Worm (Caenorhabditis elegans) whole organism, late embryonic: ENCODE data around the gene dmd-4.

Source experiments
- C08G9.2 ChIP-seq: sonication (generic microtip); optimal IDR thresholded peaks from 2 replicates; lab custom pipeline; 2016; ENCODE audit warnings: mild to moderate bottlenecking, missing genetic modification characterization, moderate library complexity, missing compliant biosample characterization
- C38D4.7 ChIP-seq: fragments of 200-800 bp; sonication (Bioruptor generic); optimal IDR thresholded peaks from 2 replicates; lab custom pipeline; 2018; ENCODE audit warnings: mild to moderate bottlenecking, missing genetic modification characterization, moderate library complexity, missing compliant biosample characterization
- F13H6.1 ChIP-seq: sonication (generic microtip); optimal IDR thresholded peaks from 2 replicates; lab custom pipeline; 2016; ENCODE audit warnings: missing genetic modification characterization, missing compliant biosample characterization
- K02D7.2 ChIP-seq: sonication (generic microtip); optimal IDR thresholded peaks from 2 replicates; lab custom pipeline; 2017; ENCODE audit warnings: mild to moderate bottlenecking, missing genetic modification characterization, missing compliant biosample characterization
- K09A11.1 ChIP-seq: sonication (generic microtip); optimal IDR thresholded peaks from 2 replicates; lab custom pipeline; 2017; ENCODE audit warnings: antibody characterized with exemption, mild to moderate bottlenecking, missing genetic modification characterization, missing compliant biosample characterization; ENCODE audit not compliant: insufficient read depth
- ahr-1 ChIP-seq: sonication (generic microtip); optimal IDR thresholded peaks from 2 replicates; lab custom pipeline; 2016; ENCODE audit warnings: missing genetic modification characterization, missing compliant biosample characterization
- ama-1 ChIP-seq: fragments of 150-350 bp; optimal IDR thresholded peaks from 2 replicates; lab custom pipeline; 2014
- ceh-14 ChIP-seq: sonication (generic microtip); optimal IDR thresholded peaks from 2 replicates; lab custom pipeline; 2016; ENCODE audit warnings: missing genotype, missing genetic modification characterization, missing compliant biosample characterization
- ceh-18 ChIP-seq: sonication (generic microtip); optimal IDR thresholded peaks from 2 replicates; lab custom pipeline; 2016; ENCODE audit warnings: missing genetic modification characterization, missing compliant biosample characterization
- ceh-22 ChIP-seq: sonication (generic microtip); optimal IDR thresholded peaks from 2 replicates; lab custom pipeline; 2017; ENCODE audit warnings: missing biosample characterization, missing genetic modification characterization
- ceh-24 ChIP-seq: sonication (generic microtip); optimal IDR thresholded peaks from 2 replicates; lab custom pipeline; 2016; ENCODE audit warnings: mild to moderate bottlenecking, missing genetic modification characterization, missing compliant biosample characterization
- ceh-45 ChIP-seq: fragments of 200-800 bp; sonication (Bioruptor generic); IDR thresholded peaks from 2 replicates; pipeline ENCODE4 v1.3.6; 2022; ENCODE audit warnings: missing genetic modification reagents, missing genetic modification characterization, missing compliant biosample characterization
- ceh-48 ChIP-seq: sonication (generic microtip); optimal IDR thresholded peaks from 2 replicates; lab custom pipeline; 2016; ENCODE audit warnings: missing genetic modification characterization, inconsistent platforms, missing compliant biosample characterization
- ceh-6 ChIP-seq: fragments of 200-800 bp; sonication (Bioruptor generic); optimal IDR thresholded peaks from 2 replicates; lab custom pipeline; 2018; ENCODE audit warnings: mild to moderate bottlenecking, missing genetic modification characterization, missing compliant biosample characterization
- ceh-9 ChIP-seq: sonication (generic microtip); optimal IDR thresholded peaks from 2 replicates; lab custom pipeline; 2016; ENCODE audit warnings: mild to moderate bottlenecking, missing genetic modification characterization, inconsistent platforms, missing compliant biosample characterization
- dmd-4 ChIP-seq: sonication (generic microtip); optimal IDR thresholded peaks from 2 replicates; lab custom pipeline; 2016; ENCODE audit warnings: borderline replicate concordance, missing genetic modification characterization, missing compliant biosample characterization
- elt-2 ChIP-seq: sonication (generic microtip); optimal IDR thresholded peaks from 2 replicates; lab custom pipeline; 2016; ENCODE audit warnings: missing genetic modification reagents, missing genetic modification characterization, missing compliant biosample characterization
- ets-4 ChIP-seq: sonication (generic microtip); optimal IDR thresholded peaks from 2 replicates; lab custom pipeline; 2016; ENCODE audit warnings: missing genetic modification characterization, missing compliant biosample characterization
- fax-1 ChIP-seq: sonication (generic microtip); optimal IDR thresholded peaks from 2 replicates; lab custom pipeline; 2016; ENCODE audit warnings: missing genotype, missing genetic modification characterization, missing compliant biosample characterization
- gmeb-2 ChIP-seq: sonication (generic microtip); optimal IDR thresholded peaks from 2 replicates; lab custom pipeline; 2016; ENCODE audit warnings: missing genetic modification characterization, inconsistent platforms, missing compliant biosample characterization
- hlh-15 ChIP-seq: sonication (generic microtip); optimal IDR thresholded peaks from 2 replicates; lab custom pipeline; 2016; ENCODE audit warnings: missing genetic modification characterization, missing compliant biosample characterization
- hlh-30 ChIP-seq: sonication (generic microtip); optimal IDR thresholded peaks from 2 replicates; lab custom pipeline; 2017; ENCODE audit warnings: antibody characterized with exemption, missing genetic modification characterization, missing compliant biosample characterization; ENCODE audit not compliant: insufficient read depth
- hlh-6 ChIP-seq: sonication (generic microtip); optimal IDR thresholded peaks from 2 replicates; lab custom pipeline; 2016; ENCODE audit warnings: missing genotype, missing genetic modification characterization, missing compliant biosample characterization
- hlh-8 ChIP-seq: sonication (generic microtip); optimal IDR thresholded peaks from 2 replicates; lab custom pipeline; 2016; ENCODE audit warnings: missing genotype, missing genetic modification characterization, missing compliant biosample characterization
- lim-6 ChIP-seq: sonication (generic microtip); optimal IDR thresholded peaks from 2 replicates; lab custom pipeline; 2016; ENCODE audit warnings: missing genetic modification characterization, missing compliant biosample characterization
- lin-11 ChIP-seq: fragments of 200-800 bp; sonication (Bioruptor generic); optimal IDR thresholded peaks from 2 replicates; lab custom pipeline; 2018; ENCODE audit warnings: mild to moderate bottlenecking, missing genetic modification characterization, missing compliant biosample characterization
- nhr-11 ChIP-seq: fragments of 150-350 bp; optimal IDR thresholded peaks from 2 replicates; lab custom pipeline; 2014; ENCODE audit warnings: missing biosample characterization, missing genetic modification characterization
- nhr-232 ChIP-seq: sonication (generic microtip); optimal IDR thresholded peaks from 2 replicates; lab custom pipeline; 2016; ENCODE audit warnings: missing genetic modification characterization, missing compliant biosample characterization
- npax-4 ChIP-seq: sonication (generic microtip); optimal IDR thresholded peaks from 2 replicates; lab custom pipeline; 2016; ENCODE audit warnings: missing genetic modification characterization, missing compliant biosample characterization
- pag-3 ChIP-seq: sonication (generic microtip); optimal IDR thresholded peaks from 2 replicates; lab custom pipeline; 2016; ENCODE audit warnings: missing compliant biosample characterization, missing genetic modification characterization, borderline replicate concordance
- pha-4 ChIP-seq: fragments of 150-350 bp; optimal IDR thresholded peaks from 2 replicates; lab custom pipeline; 2018; ENCODE audit warnings: missing biosample characterization, missing genetic modification reagents, missing genetic modification characterization
- pros-1 ChIP-seq: fragments of 150-350 bp; optimal IDR thresholded peaks from 2 replicates; lab custom pipeline; 2014; ENCODE audit warnings: missing biosample characterization, missing genetic modification reagents, missing genetic modification characterization
- ref-2 ChIP-seq: sonication (generic microtip); optimal IDR thresholded peaks from 2 replicates; lab custom pipeline; 2016; ENCODE audit warnings: missing genetic modification characterization, missing compliant biosample characterization
- rnt-1 ChIP-seq: sonication (generic microtip); optimal IDR thresholded peaks from 2 replicates; lab custom pipeline; 2016; ENCODE audit warnings: missing genetic modification characterization, missing compliant biosample characterization
- syd-9 ChIP-seq: sonication (generic microtip); optimal IDR thresholded peaks from 2 replicates; lab custom pipeline; 2016; ENCODE audit warnings: mild to moderate bottlenecking, missing genetic modification characterization, moderate library complexity, missing compliant biosample characterization
- tbx-2 ChIP-seq: sonication (generic microtip); optimal IDR thresholded peaks from 2 replicates; lab custom pipeline; 2016; ENCODE audit warnings: missing genetic modification characterization, missing compliant biosample characterization
- unc-3 ChIP-seq, 2 experiments: fragments of 200-800 bp in 1 of 2; sonication (Bioruptor generic) in 1 of 2; sonication (generic microtip) in 1 of 2; conservative IDR thresholded peaks in 1 of 2; optimal IDR thresholded peaks in 1 of 2; 2 replicates each; pipeline versions ENCODE4 v1.3.6 to Lab custom; 2016 to 2022; ENCODE audit warnings: missing compliant biosample characterization in 2 of 2, missing genetic modification characterization in 2 of 2, missing genetic modification reagents in 1 of 2
- unc-42 ChIP-seq: sonication (generic microtip); optimal IDR thresholded peaks from 2 replicates; lab custom pipeline; 2016; ENCODE audit warnings: missing genotype, missing genetic modification characterization, missing compliant biosample characterization
- ztf-16 ChIP-seq: sonication (generic microtip); optimal IDR thresholded peaks from 2 replicates; lab custom pipeline; 2017; ENCODE audit warnings: missing genetic modification characterization, missing compliant biosample characterization

The dmd-4 gene

ce11 chrX:14898205-14898604 is 36.6 kb upstream of the dmd-4 start, which contains the start of gene lips-8:
Gene lips-8 (plus strand): TSS chrX:14898505.
- TF ChIP-seq nhr-232 (tag; lab: Kevin White, UChicago): no peak
- no peak for TF ChIP-seq unc-3 (GFP tag; conservative IDR thresholded peaks at IDR 0.05; lab: Robert Waterston, UW)
- TF ChIP-seq unc-3 (tag; optimal IDR thresholded peaks at IDR 0.05; lab: Kevin White, UChicago): no peak
- TF ChIP-seq unc-42 (tag; lab: Kevin White, UChicago): no peak
- no peak for TF ChIP-seq ceh-6
- no peak for TF ChIP-seq pag-3 (tag; lab: Kevin White, UChicago)
- no peak for TF ChIP-seq K09A11.1
- TF ChIP-seq ceh-9 (tag; lab: Kevin White, UChicago): no peak
- TF ChIP-seq elt-2 (tag; lab: Kevin White, UChicago): no peak
- TF ChIP-seq lim-6 (tag; lab: Kevin White, UChicago): no peak
- no peak for TF ChIP-seq hlh-30 (tag; lab: Kevin White, UChicago)
- TF ChIP-seq dmd-4 (tag; lab: Kevin White, UChicago): no peak
- TF ChIP-seq ceh-45: no peak
- no peak for TF ChIP-seq rnt-1 (tag; lab: Kevin White, UChicago)
- TF ChIP-seq ceh-22 (tag; lab: Kevin White, UChicago): no peak
- TF ChIP-seq pha-4 (tag; lab: Kevin White, UChicago): no peak
- no peak for TF ChIP-seq ztf-16
- no peak for TF ChIP-seq ets-4
- no peak for TF ChIP-seq hlh-15 (tag; lab: Kevin White, UChicago)
- no peak for TF ChIP-seq gmeb-2

DNA sequence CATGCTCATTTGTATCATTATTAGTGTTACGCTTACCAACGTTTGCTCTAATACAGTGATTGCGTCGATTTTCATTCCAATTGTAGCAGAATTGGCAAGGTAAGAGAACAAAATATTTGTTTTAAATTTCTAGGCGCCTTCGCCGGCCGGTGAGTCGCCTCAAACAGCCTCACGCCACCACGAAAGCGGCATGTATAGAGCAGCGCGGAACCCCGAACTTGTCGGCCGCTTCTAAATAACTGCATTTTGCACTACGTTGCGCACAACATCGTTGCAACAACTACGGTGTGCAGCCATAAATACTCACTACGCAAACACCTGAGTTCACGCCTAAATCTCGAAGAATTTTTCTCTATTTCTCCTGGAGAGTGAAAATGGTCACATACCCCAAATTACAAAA is 35.5 kb upstream of the dmd-4 start:
- TF ChIP-seq hlh-30 (tag; lab: Kevin White, UChicago) (no peak), pha-4 (tag; lab: Kevin White, UChicago) (no peak), ref-2 (tag; lab: Kevin White, UChicago) (no peak)

DNA sequence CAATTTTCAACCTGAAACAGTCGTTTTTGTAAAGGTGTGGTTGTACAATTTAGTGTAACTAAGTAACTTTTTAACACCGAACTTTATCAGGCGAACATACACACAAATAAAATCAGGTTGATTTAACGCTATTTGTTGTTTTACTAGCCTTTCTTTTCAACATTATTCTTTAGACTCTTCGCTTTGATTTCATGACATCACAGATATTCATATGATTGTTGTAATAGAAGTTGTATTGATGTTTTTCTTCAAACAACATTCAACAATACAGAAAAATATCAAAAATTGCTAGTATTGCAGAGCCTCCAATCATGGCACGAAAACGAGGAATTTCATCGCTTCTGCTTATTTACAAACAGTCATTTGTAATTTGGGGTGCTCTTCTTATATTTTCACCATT is 33.2 kb upstream of the dmd-4 start, which contains the start of gene nac-1:
nac-1 (plus strand) TSS at position 301 of the 400 bp plus-strand sequence.
- no peak for TF ChIP-seq lin-11 (tag; lab: Kevin White, UChicago)
- no peak for TF ChIP-seq fax-1 (tag; lab: Kevin White, UChicago)
- no peak for TF ChIP-seq rnt-1 (tag; lab: Kevin White, UChicago)
- no peak for TF ChIP-seq ztf-16
- TF ChIP-seq F13H6.1: no peak
- TF ChIP-seq ref-2 (tag; lab: Kevin White, UChicago): no peak
- TF ChIP-seq nhr-232 (tag; lab: Kevin White, UChicago): no peak
- no peak for TF ChIP-seq tbx-2
- no peak for TF ChIP-seq hlh-6
- TF ChIP-seq K02D7.2 (tag; lab: Kevin White, UChicago): no peak
- no peak for TF ChIP-seq syd-9 (tag; lab: Kevin White, UChicago)
- TF ChIP-seq pha-4 (tag; lab: Kevin White, UChicago): no peak
- TF ChIP-seq pros-1: no peak
- no peak for TF ChIP-seq C08G9.2
- TF ChIP-seq ahr-1 (tag; lab: Kevin White, UChicago): no peak
- TF ChIP-seq, all 69 proteins: peak for 0

- TF ChIP-seq ceh-9 (tag; lab: Kevin White, UChicago) (no peak), ceh-14 (no peak), ceh-6 (no peak), lin-11 (tag; lab: Kevin White, UChicago) (no peak), ceh-48 (tag; lab: Kevin White, UChicago) (no peak), hlh-8 (tag; lab: Kevin White, UChicago) (no peak), unc-42 (tag; lab: Kevin White, UChicago) (no peak), dmd-4 (tag; lab: Kevin White, UChicago) (no peak)
These were observed 32.7 kb upstream of the dmd-4 start for ce11 chrX:14894380-14894779.

DNA sequence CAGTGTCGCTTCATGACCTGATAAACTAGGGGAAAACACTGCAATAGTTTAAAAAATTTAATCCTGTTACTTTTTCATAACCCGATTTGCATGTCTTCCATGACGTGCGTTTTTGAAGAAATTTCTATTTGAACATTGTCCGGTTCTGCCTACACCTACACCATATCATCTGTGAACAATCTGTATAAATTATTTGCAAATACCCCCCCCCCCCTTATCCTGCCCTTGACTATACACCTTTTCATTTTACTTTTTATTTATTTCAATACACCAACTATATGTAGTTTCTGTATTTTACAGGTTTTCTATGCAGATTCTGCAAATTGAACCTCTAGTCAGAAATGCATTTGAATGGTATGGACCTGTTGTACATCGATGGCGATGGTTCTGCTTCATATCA is 26.5 kb upstream of the dmd-4 start, which contains the start of gene daf-6:
daf-6 (plus strand) TSS at position 301 of the 400 bp plus-strand sequence.
- TF ChIP-seq lim-6 (tag; lab: Kevin White, UChicago) (no peak), elt-2 (tag; lab: Kevin White, UChicago) (no peak), ceh-24 (tag; lab: Kevin White, UChicago) (no peak), ama-1 (lab: Kevin White, UChicago) (no peak), ceh-45 (no peak), lin-11 (tag; lab: Kevin White, UChicago) (no peak), unc-3 (GFP tag; conservative IDR thresholded peaks at IDR 0.05; lab: Robert Waterston, UW) (no peak), unc-3 (tag; optimal IDR thresholded peaks at IDR 0.05; lab: Kevin White, UChicago) (no peak), nhr-11 (tag; lab: Kevin White, UChicago) (no peak), pros-1 (no peak), dmd-4 (tag; lab: Kevin White, UChicago) (no peak), nhr-232 (tag; lab: Kevin White, UChicago) (no peak), ceh-9 (tag; lab: Kevin White, UChicago) (no peak), ceh-18 (tag; lab: Kevin White, UChicago) (no peak), npax-4 (no peak), C38D4.7 (GFP tag; lab: Kevin White, UChicago) (no peak)
